Worm (Caenorhabditis elegans): ENCODE data around the gene T24E12.11.
A peak's percentile ranks its signal among the peaks of the same experiment; 100 is the strongest.

T24E12.11 gene

ce11 chrII:3747405-3747804 is 32.0 kb downstream of the T24E12.11 start, which contains the start of gene fbxb-92:
fbxb-92 (minus strand) TSS chrII:3747505.
- TF ChIP-seq T26A5.8 (tag; optimal IDR thresholded peaks at IDR 0.05) (no peak), C06A6.2 (GFP tag; conservative IDR thresholded peaks at IDR 0.05) (no peak), B0336.3 (GFP tag; IDR thresholded peaks at IDR 0.05) (no peak), ztf-26 (tag; optimal IDR thresholded peaks at IDR 0.05) (no peak), hsf-1 (GFP tag; IDR thresholded peaks at IDR 0.05) (no peak), Y53G8AR.9 (GFP tag; conservative IDR thresholded peaks at IDR 0.05) (no peak), K11D2.4 (GFP tag; IDR thresholded peaks at IDR 0.05) (no peak), ccch-3 (GFP tag; optimal IDR thresholded peaks at IDR 0.05) (no peak), Y53F4B.3 (GFP tag; IDR thresholded peaks at IDR 0.05) (no peak), akir-1 (GFP tag; optimal IDR thresholded peaks at IDR 0.05) (no peak), bed-1 (GFP tag; IDR thresholded peaks at IDR 0.05) (no peak), rpc-1 (optimal IDR thresholded peaks at IDR 0.05) (no peak), rpc-1 (tag; optimal IDR thresholded peaks at IDR 0.05) (no peak), ets-4 (GFP tag; optimal IDR thresholded peaks at IDR 0.05) (no peak), T07F8.4 (tag; optimal IDR thresholded peaks at IDR 0.05) (no peak), cebp-1 (GFP tag; IDR thresholded peaks at IDR 0.05) (no peak), cebp-1 (tag; optimal IDR thresholded peaks at IDR 0.05) (no peak), tbp1 (GFP tag; optimal IDR thresholded peaks at IDR 0.05) (no peak), nfya-1 (tag; optimal IDR thresholded peaks at IDR 0.05; ENCODE audit: borderline replicate concordance, insufficient read depth) (no peak), F37B4.10 (GFP tag; IDR thresholded peaks at IDR 0.05) (no peak)

- TF ChIP-seq tbp1 (GFP tag; optimal IDR thresholded peaks at IDR 0.05) (peak; percentile 29), nhr-80 (tag; optimal IDR thresholded peaks at IDR 0.05) (peak; percentile 58), madf-8 (GFP tag; conservative IDR thresholded peaks at IDR 0.05) (no peak), dox-1 (GFP tag; IDR thresholded peaks at IDR 0.05) (0 out of 2 replicates have a peak, but pooled peaks have one; percentile 11)
Measured at ce11 chrII:3743684-3744200, 35.6 kb downstream of the T24E12.11 start, which contains the start of gene nta-1. nta-1 (minus strand) TSS chrII:3743814.

ce11 chrII:3741584-3741983 is 37.8 kb downstream of the T24E12.11 start, which contains the start of gene F12E12.1:
F12E12.1 (plus strand) TSS chrII:3741884.
- TF ChIP-seq gei-17 (GFP tag; optimal IDR thresholded peaks at IDR 0.05) (no peak), chd-7 (tag; optimal IDR thresholded peaks at IDR 0.05) (no peak), ztf-26 (tag; optimal IDR thresholded peaks at IDR 0.05) (no peak), hrde-1 (tag; optimal IDR thresholded peaks at IDR 0.05; ENCODE audit: borderline replicate concordance) (no peak), sptf-2 (GFP tag; optimal IDR thresholded peaks at IDR 0.05) (no peak), nhr-179 (tag; optimal IDR thresholded peaks at IDR 0.05) (no peak), B0336.3 (GFP tag; IDR thresholded peaks at IDR 0.05) (no peak), egl-44 (GFP tag; IDR thresholded peaks at IDR 0.05) (no peak), nfya-1 (tag; optimal IDR thresholded peaks at IDR 0.05; ENCODE audit: borderline replicate concordance, insufficient read depth) (no peak), attf-6 (GFP tag; IDR thresholded peaks at IDR 0.05) (no peak), egl-18 (GFP tag; IDR thresholded peaks at IDR 0.05) (no peak), dpl-1 (GFP tag; optimal IDR thresholded peaks at IDR 0.05) (no peak), ceh-40 (GFP tag; IDR thresholded peaks at IDR 0.05) (no peak), ekl-4 (GFP tag; IDR thresholded peaks at IDR 0.05) (no peak), dpff-1 (tag; optimal IDR thresholded peaks at IDR 0.05) (no peak), akir-1 (GFP tag; optimal IDR thresholded peaks at IDR 0.05) (no peak)

- TF ChIP-seq B0261.1 (tag; optimal IDR thresholded peaks at IDR 0.05) (no peak), nfyb-1 (GFP tag; IDR thresholded peaks at IDR 0.05) (no peak), lin-54 (GFP tag; optimal IDR thresholded peaks at IDR 0.05) (no peak), madf-8 (GFP tag; conservative IDR thresholded peaks at IDR 0.05) (no peak), ztf-18 (tag; optimal IDR thresholded peaks at IDR 0.05) (no peak), mes-4 (tag; optimal IDR thresholded peaks at IDR 0.05) (no peak), madf-6 (GFP tag; IDR thresholded peaks at IDR 0.05) (no peak), F52B5.7 (tag; optimal IDR thresholded peaks at IDR 0.05) (no peak), snpc-3.4 (tag; optimal IDR thresholded peaks at IDR 0.05) (no peak), zim-3 (tag; optimal IDR thresholded peaks at IDR 0.05) (no peak), chd-7 (tag; optimal IDR thresholded peaks at IDR 0.05) (no peak), Y56A3A.18 (GFP tag; IDR thresholded peaks at IDR 0.05) (no peak)
Measured at ce11 chrII:3739647-3740046, 39.7 kb downstream of the T24E12.11 start, which contains the start of gene F12E12.2. F12E12.2 (plus strand) TSS chrII:3739947.
